Fruit fly (Drosophila melanogaster) whole organism, adult: ENCODE measurements around the gene CG15922.

Experiments used
- CG11617 ChIP-seq: fragments of 200-800 bp; sonication (Bioruptor generic); optimal IDR thresholded peaks from 2 replicates; lab custom pipeline; 2017; ENCODE audit warnings: mild to moderate bottlenecking, missing biosample characterization, missing genetic modification reagents, missing genetic modification characterization
- CG12768 ChIP-seq: fragments of 200-800 bp; sonication (Bioruptor generic); optimal IDR thresholded peaks from 2 replicates; lab custom pipeline; 2017; ENCODE audit warnings: missing biosample characterization, missing genetic modification characterization, mild to moderate bottlenecking, moderate library complexity, missing genetic modification reagents
- CG14711 ChIP-seq: fragments of 200-800 bp; sonication (Bioruptor generic); optimal IDR thresholded peaks from 2 replicates; lab custom pipeline; 2018; ENCODE audit warnings: missing biosample characterization, mild to moderate bottlenecking, missing genetic modification characterization, moderate library complexity
- CG1620 ChIP-seq: fragments of 200-800 bp; sonication (Bioruptor generic); optimal IDR thresholded peaks from 2 replicates; lab custom pipeline; 2016; ENCODE audit warnings: missing biosample characterization, missing genetic modification characterization
- CG33017 ChIP-seq: fragments of 200-800 bp; sonication (Bioruptor generic); optimal IDR thresholded peaks from 2 replicates; lab custom pipeline; 2018; ENCODE audit warnings: missing biosample characterization, mild to moderate bottlenecking, missing genetic modification characterization, moderate library complexity
- CG5204 ChIP-seq: fragments of 200-800 bp; sonication (Bioruptor generic); optimal IDR thresholded peaks from 2 replicates; lab custom pipeline; 2016; ENCODE audit warnings: missing biosample characterization, missing genetic modification characterization
- CG7045 ChIP-seq: fragments of 200-800 bp; sonication (Bioruptor generic); optimal IDR thresholded peaks from 2 replicates; lab custom pipeline; 2017; ENCODE audit warnings: missing biosample characterization, mild to moderate bottlenecking, missing genetic modification characterization
- CG7101 ChIP-seq: fragments of 200-800 bp; sonication (Bioruptor generic); optimal IDR thresholded peaks from 2 replicates; lab custom pipeline; 2018; ENCODE audit warnings: missing biosample characterization, mild to moderate bottlenecking, missing genetic modification characterization, moderate library complexity
- Clk ChIP-seq: fragments of 200-800 bp; sonication (Bioruptor generic); optimal IDR thresholded peaks from 2 replicates; lab custom pipeline; 2017; ENCODE audit warnings: missing biosample characterization, missing genetic modification characterization
- Crg-1 ChIP-seq: fragments of 200-800 bp; sonication (Bioruptor generic); optimal IDR thresholded peaks from 2 replicates; lab custom pipeline; 2016; ENCODE audit warnings: missing biosample characterization, missing genetic modification characterization
- Hr96 ChIP-seq: fragments of 200-800 bp; sonication (Bioruptor generic); optimal IDR thresholded peaks from 2 replicates; lab custom pipeline; 2016; ENCODE audit warnings: missing biosample characterization, missing genetic modification characterization
- Mnt ChIP-seq: fragments of 200-800 bp; sonication (Bioruptor generic); optimal IDR thresholded peaks from 2 replicates; lab custom pipeline; 2016; ENCODE audit warnings: missing biosample characterization, mild to moderate bottlenecking, missing genetic modification characterization
- bab1 ChIP-seq: fragments of 200-800 bp; sonication (Bioruptor generic); optimal IDR thresholded peaks from 3 replicates; lab custom pipeline; 2019; ENCODE audit warnings: missing biosample characterization, mild to moderate bottlenecking, missing genetic modification characterization, moderate library complexity
- cic ChIP-seq: fragments of 200-800 bp; sonication (Bioruptor generic); optimal IDR thresholded peaks from 2 replicates; lab custom pipeline; 2017; ENCODE audit warnings: missing biosample characterization, mild to moderate bottlenecking, missing genetic modification characterization, moderate library complexity
- cnc ChIP-seq, 2 experiments: fragments of >200 bp; optimal IDR thresholded peaks; 2 replicates each; lab custom pipeline; 2017
- kay ChIP-seq: fragments of 200-800 bp; sonication (Bioruptor generic); peaks from one replicate; lab custom pipeline; 2016; ENCODE audit warnings: missing biosample characterization, missing genetic modification characterization, borderline replicate concordance
- ovo ChIP-seq: fragments of 200-800 bp; sonication (Bioruptor generic); optimal IDR thresholded peaks from 2 replicates; lab custom pipeline; 2016; ENCODE audit warnings: missing biosample characterization, missing genetic modification characterization
- pad ChIP-seq: fragments of 200-800 bp; sonication (Bioruptor generic); optimal IDR thresholded peaks from 3 replicates; lab custom pipeline; 2017; ENCODE audit warnings: missing biosample characterization, missing genetic modification characterization, mild to moderate bottlenecking, moderate library complexity, missing genetic modification reagents
- tj ChIP-seq: fragments of 200-800 bp; sonication (Bioruptor generic); optimal IDR thresholded peaks from 3 replicates; lab custom pipeline; 2017; ENCODE audit warnings: missing biosample characterization, mild to moderate bottlenecking, missing genetic modification characterization, moderate library complexity
- toe ChIP-seq: fragments of 200-800 bp; sonication (Bioruptor generic); optimal IDR thresholded peaks from 2 replicates; lab custom pipeline; 2016; ENCODE audit warnings: missing biosample characterization, missing genetic modification characterization

The CG15922 gene

DNA sequence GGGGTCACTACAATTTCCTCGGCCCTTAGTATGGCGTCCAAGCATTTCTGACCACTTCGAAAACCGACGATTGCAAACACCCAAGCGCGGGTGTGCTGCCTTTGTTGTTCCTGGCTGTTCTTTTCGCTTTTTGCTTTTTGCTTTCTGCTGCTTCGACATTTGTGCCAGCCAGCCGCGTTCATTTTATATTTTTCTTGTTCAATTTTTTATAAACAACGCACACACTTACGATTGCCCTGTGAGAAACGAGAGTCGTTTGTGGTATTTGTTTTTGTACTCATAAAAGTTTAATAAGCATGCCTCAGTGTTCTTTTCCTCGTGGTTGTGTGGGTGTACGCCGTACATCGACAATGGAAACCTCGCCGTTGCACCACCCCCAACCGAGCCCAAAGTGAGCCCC is 12.3 kb downstream of the CG15922 start:
- TF ChIP-seq CG7045 (GFP tag; lab: Kevin White, UChicago): no peak
- TF ChIP-seq cic (GFP tag; lab: Kevin White, UChicago): peak; percentile 14
- peak; percentile 76 for TF ChIP-seq tj (GFP tag; lab: Kevin White, UChicago)

DNA sequence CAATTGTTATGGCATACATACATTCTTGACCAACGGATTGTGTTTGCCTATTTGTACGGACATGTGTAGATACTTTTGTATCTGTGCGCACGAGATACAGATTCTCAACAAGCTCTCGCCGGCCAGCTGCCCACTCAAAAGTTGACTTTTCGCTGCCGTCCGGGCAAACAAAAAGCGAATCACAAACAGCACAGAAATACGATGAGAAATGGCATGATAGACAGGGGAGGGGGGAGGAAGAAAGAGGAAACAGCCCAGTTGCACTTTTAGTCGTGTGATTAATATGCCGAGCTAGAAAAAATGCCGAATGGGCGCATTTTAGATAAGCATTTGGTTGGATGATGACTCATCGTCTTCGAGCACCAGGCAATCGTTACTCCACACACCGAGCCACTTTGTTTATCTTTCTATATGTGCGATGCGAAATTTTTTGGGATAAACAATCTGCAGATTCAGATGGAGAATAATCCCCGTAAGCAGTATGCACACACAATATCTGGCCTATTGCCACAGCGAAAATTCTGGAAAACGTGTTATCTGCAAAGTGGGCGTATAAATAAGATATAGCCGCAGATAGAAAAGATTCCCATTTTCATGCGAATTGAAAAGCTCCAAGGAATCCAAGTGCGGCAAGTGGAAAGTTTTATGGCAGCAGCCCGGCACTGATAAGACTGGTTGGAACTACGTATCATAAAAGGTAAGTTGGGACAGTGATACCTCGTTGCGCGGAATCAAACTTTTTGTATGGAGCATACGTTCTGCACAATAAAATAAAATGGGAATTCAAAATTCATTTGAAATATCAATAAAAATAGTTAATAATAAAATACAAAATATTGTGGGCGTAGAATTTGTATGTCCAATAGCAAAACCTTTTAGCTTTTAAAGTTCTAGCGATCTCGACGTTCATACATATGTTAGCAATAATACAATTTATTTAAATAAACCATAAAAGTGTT is 13.1 kb downstream of the CG15922 start:
- no peak for TF ChIP-seq Crg-1 (GFP tag; lab: Kevin White, UChicago)
- no peak for TF ChIP-seq CG7045 (GFP tag; lab: Kevin White, UChicago)
- TF ChIP-seq bab1: no peak
- TF ChIP-seq CG33017: peak; percentile 9
- no peak for TF ChIP-seq cnc (optimal IDR thresholded peaks at IDR 0.05; lab: Kevin White, UChicago)
- peak; percentile 71 for TF ChIP-seq CG12768 (GFP tag; lab: Kevin White, UChicago)
- TF ChIP-seq CG11617 (GFP tag; lab: Kevin White, UChicago): peak; percentile 11
- TF ChIP-seq tj (GFP tag; lab: Kevin White, UChicago): peak; percentile 95
- TF ChIP-seq toe: peak; percentile 6
- TF ChIP-seq CG7101: peak; percentile 18
- TF ChIP-seq pad (GFP tag; lab: Kevin White, UChicago): no peak
- TF ChIP-seq CG5204 (GFP tag; lab: Kevin White, UChicago): no peak
- peak; percentile 91 for TF ChIP-seq cic (GFP tag; lab: Kevin White, UChicago)
- peak; percentile 36 for TF ChIP-seq CG14711 (tag; lab: Kevin White, UChicago)
- TF ChIP-seq Clk: no peak
- no peak for TF ChIP-seq Hr96
- peak; percentile 55 for TF ChIP-seq Mnt
- TF ChIP-seq ovo (GFP tag; lab: Kevin White, UChicago): peak; percentile 47
- TF ChIP-seq CG1620 (GFP tag; lab: Kevin White, UChicago): no peak
- no peak for TF ChIP-seq kay (GFP tag; lab: Kevin White, UChicago)

DNA sequence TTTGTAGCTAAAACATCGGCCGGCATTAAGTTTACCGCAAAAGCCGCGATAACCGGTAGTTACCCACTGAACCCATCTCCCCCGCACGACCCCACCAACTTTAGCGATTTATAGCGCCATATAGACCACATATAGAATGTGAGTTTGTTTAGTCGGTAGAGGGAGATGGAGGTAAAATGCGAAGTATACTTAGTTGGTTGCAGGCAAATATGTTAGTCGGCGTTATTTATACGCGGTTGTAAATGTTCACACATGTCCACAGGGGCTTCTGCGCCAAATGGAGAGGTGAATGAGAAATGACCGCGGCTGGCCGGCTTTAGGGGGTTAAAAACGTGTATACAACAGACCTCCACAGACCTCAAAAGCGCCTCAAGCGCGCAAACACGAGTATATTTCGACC is 14.4 kb downstream of the CG15922 start:
- TF ChIP-seq CG14711 (tag; lab: Kevin White, UChicago) (no peak), CG33017 (peak; percentile 35), Clk (no peak), pad (GFP tag; lab: Kevin White, UChicago) (peak; percentile 27), CG7101 (peak; percentile 56), cnc (optimal IDR thresholded peaks at IDR 0.05; lab: Kevin White, UChicago) (no peak), Mnt (peak; percentile 41), CG11617 (GFP tag; lab: Kevin White, UChicago) (no peak), CG12768 (GFP tag; lab: Kevin White, UChicago) (peak; percentile 22), CG7045 (GFP tag; lab: Kevin White, UChicago) (peak; percentile 68), toe (peak; percentile 11), bab1 (no peak), tj (GFP tag; lab: Kevin White, UChicago) (no peak), Crg-1 (GFP tag; lab: Kevin White, UChicago) (peak; percentile 5), CG5204 (GFP tag; lab: Kevin White, UChicago) (no peak), ovo (GFP tag; lab: Kevin White, UChicago) (peak; percentile 40), kay (GFP tag; lab: Kevin White, UChicago) (no peak), cic (GFP tag; lab: Kevin White, UChicago) (peak; percentile 95), CG1620 (GFP tag; lab: Kevin White, UChicago) (no peak), Hr96 (peak; percentile 53)

DNA sequence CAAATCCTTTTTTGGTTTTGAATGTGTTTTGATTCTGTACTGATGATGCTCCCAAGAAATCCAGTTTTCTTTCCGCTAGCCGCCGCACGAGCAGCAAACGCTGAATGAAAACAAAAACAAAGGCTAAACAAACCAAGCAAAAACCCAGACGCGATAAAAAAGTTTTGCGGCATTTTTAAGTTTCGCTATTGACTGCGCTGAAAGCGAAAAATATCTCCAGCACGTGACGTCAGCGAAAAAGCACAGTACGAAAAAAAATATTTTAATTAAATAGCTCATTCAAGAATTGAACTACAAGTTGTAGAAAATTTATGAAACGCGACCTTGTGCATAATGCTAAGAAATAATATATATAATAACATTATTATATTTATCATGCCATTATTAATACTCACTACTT is 15.1 kb downstream of the CG15922 start:
- peak; percentile 87 for TF ChIP-seq kay (GFP tag; lab: Kevin White, UChicago)
- TF ChIP-seq cic (GFP tag; lab: Kevin White, UChicago): no peak
- TF ChIP-seq toe: no peak
- TF ChIP-seq tj (GFP tag; lab: Kevin White, UChicago): peak; percentile 66

DNA sequence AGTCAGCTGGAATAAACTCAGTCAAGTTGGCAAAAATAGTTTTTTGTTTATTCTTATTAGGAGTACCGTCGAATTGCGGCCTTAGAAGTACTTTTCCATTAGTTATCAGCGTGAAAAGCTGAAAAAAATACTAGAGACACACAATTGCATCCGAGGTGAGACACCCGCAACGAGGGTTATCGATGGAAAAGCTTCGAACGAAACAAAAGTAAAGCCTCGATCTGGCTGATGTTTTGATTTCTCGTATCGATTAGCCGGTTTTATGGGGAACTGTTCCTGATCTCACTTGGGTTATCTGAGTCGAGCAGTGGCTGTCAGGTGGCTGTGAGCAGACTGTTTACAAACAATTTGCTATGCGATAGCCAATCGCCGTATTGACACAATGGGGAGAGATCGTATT is 16.4 kb downstream of the CG15922 start:
- TF ChIP-seq Hr96: no peak
- no peak for TF ChIP-seq pad (GFP tag; lab: Kevin White, UChicago)
- TF ChIP-seq CG7101: no peak
- no peak for TF ChIP-seq Clk
- TF ChIP-seq CG14711 (tag; lab: Kevin White, UChicago): no peak
- no peak for TF ChIP-seq cnc (optimal IDR thresholded peaks at IDR 0.05; lab: Kevin White, UChicago)
- no peak for TF ChIP-seq CG12768 (GFP tag; lab: Kevin White, UChicago)
- no peak for TF ChIP-seq CG7045 (GFP tag; lab: Kevin White, UChicago)
- no peak for TF ChIP-seq kay (GFP tag; lab: Kevin White, UChicago)
- TF ChIP-seq ovo (GFP tag; lab: Kevin White, UChicago): no peak
- TF ChIP-seq Crg-1 (GFP tag; lab: Kevin White, UChicago): no peak
- TF ChIP-seq CG11617 (GFP tag; lab: Kevin White, UChicago): no peak
- peak; percentile 31 for TF ChIP-seq cic (GFP tag; lab: Kevin White, UChicago)
- no peak for TF ChIP-seq bab1
- peak; percentile 23 for TF ChIP-seq tj (GFP tag; lab: Kevin White, UChicago)

DNA sequence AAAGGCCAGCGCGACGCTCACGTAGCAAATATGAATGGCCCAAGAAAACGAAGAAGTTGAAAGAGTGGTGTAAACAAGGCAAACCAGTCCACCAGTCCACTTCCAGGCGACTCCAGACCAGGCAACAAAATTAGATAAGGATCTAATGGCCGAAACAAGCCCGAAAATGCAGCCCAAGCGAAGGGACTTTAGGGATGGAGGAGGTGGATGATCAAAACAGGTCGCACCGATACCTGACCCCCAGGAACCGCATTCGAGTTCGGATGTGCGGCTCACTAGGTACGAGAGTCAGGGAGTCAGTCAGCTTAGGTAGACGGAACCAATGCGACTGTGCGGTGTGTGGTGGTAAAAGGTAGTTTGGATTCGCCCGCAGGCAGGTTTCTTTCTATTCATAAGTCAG is 16.9 kb downstream of the CG15922 start:
- no peak for TF ChIP-seq ovo (GFP tag; lab: Kevin White, UChicago)
- TF ChIP-seq tj (GFP tag; lab: Kevin White, UChicago): no peak
- TF ChIP-seq Clk: no peak
- no peak for TF ChIP-seq Crg-1 (GFP tag; lab: Kevin White, UChicago)
- no peak for TF ChIP-seq cic (GFP tag; lab: Kevin White, UChicago)
- TF ChIP-seq bab1: no peak
